Worm (Caenorhabditis elegans): ENCODE data around the gene C32D5.7.
A peak's percentile ranks its signal among the peaks of the same experiment; 100 is the strongest.

- TF ChIP-seq nhr-11 (tag; optimal IDR thresholded peaks at IDR 0.05) = peak; percentile 21
- no peak for TF ChIP-seq ztf-11 (tag; optimal IDR thresholded peaks at IDR 0.05)
- no peak for TF ChIP-seq ZK546.5 (tag; optimal IDR thresholded peaks at IDR 0.05)
- TF ChIP-seq Y5F2A.4 (GFP tag; optimal IDR thresholded peaks at IDR 0.05) = no peak
- TF ChIP-seq saeg-2 (GFP tag; IDR thresholded peaks at IDR 0.05) = no peak
- no peak for TF ChIP-seq lin-15B (tag; optimal IDR thresholded peaks at IDR 0.05)
- no peak for TF ChIP-seq snpc-4 (tag; optimal IDR thresholded peaks at IDR 0.05)
- no peak for TF ChIP-seq ces-1 (GFP tag; optimal IDR thresholded peaks at IDR 0.05)
Measured at ce11 chrII:6383183-6383695, 43.4 kb upstream of the C32D5.7 start, which contains the start of gene F58F12.1.
